Fruit fly (Drosophila melanogaster) whole organism, embryonic: Measurements from ENCODE around the gene CG42512.
A peak's percentile ranks its signal among the peaks of the same experiment; 100 is the strongest.

Experiments
- Abd-B ChIP-seq: fragments of 200-800 bp; sonication (Bioruptor generic); optimal IDR thresholded peaks from 2 replicates; lab custom pipeline; 2018; ENCODE audit warnings: missing biosample characterization, mild to moderate bottlenecking, missing genetic modification characterization, moderate library complexity
- Bteb2 ChIP-seq: fragments of 200-800 bp; sonication (Bioruptor generic); optimal IDR thresholded peaks from 2 replicates; lab custom pipeline; 2016; ENCODE audit warnings: missing biosample characterization, missing genetic modification characterization
- CG10431 ChIP-seq: fragments of 200-800 bp; sonication (Bioruptor generic); optimal IDR thresholded peaks from 3 replicates; lab custom pipeline; 2018; ENCODE audit warnings: missing biosample characterization, mild to moderate bottlenecking, missing genetic modification characterization
- CG10543 ChIP-seq: fragments of 200-800 bp; sonication (Bioruptor generic); optimal IDR thresholded peaks from 3 replicates; lab custom pipeline; 2017; ENCODE audit warnings: missing biosample characterization, mild to moderate bottlenecking, missing genetic modification characterization, moderate library complexity
- CG10654 ChIP-seq: fragments of 200-800 bp; sonication (Bioruptor generic); optimal IDR thresholded peaks from 2 replicates; lab custom pipeline; 2016; ENCODE audit warnings: missing biosample characterization, missing genetic modification characterization
- CG13624 ChIP-seq: fragments of 200-800 bp; sonication (Bioruptor generic); optimal IDR thresholded peaks from 2 replicates; lab custom pipeline; 2016; ENCODE audit warnings: missing biosample characterization, missing genetic modification characterization
- CG13894 ChIP-seq: fragments of 200-800 bp; sonication (Bioruptor generic); optimal IDR thresholded peaks from 3 replicates; lab custom pipeline; 2018; ENCODE audit warnings: missing biosample characterization, mild to moderate bottlenecking, missing genetic modification characterization, moderate library complexity
- CG1603 ChIP-seq: fragments of 200-800 bp; sonication (Bioruptor generic); optimal IDR thresholded peaks from 2 replicates; lab custom pipeline; 2019; ENCODE audit warnings: missing biosample characterization, mild to moderate bottlenecking, missing genetic modification characterization, moderate library complexity
- CG1647 ChIP-seq: fragments of 200-800 bp; sonication (Bioruptor generic); optimal IDR thresholded peaks from 3 replicates; lab custom pipeline; 2016; ENCODE audit warnings: missing biosample characterization, missing genetic modification characterization
- CG16779 ChIP-seq: fragments of 200-800 bp; sonication (Bioruptor generic); IDR thresholded peaks from 2 replicates; pipeline ENCODE4 v1.3.6; 2022; ENCODE audit warnings: missing biosample characterization, missing genetic modification characterization
- CG17359 ChIP-seq: fragments of 200-800 bp; sonication (Bioruptor generic); optimal IDR thresholded peaks from 3 replicates; lab custom pipeline; 2018; ENCODE audit warnings: missing biosample characterization, mild to moderate bottlenecking, missing genetic modification characterization, moderate library complexity
- CG17912 ChIP-seq: fragments of 200-800 bp; sonication (Bioruptor generic); optimal IDR thresholded peaks from 2 replicates; lab custom pipeline; 2018; ENCODE audit warnings: missing biosample characterization, mild to moderate bottlenecking, missing genetic modification characterization
- CG18262 ChIP-seq: fragments of 200-800 bp; optimal IDR thresholded peaks from 3 replicates; lab custom pipeline; 2019; ENCODE audit warnings: missing biosample characterization, mild to moderate bottlenecking, missing genetic modification characterization, moderate library complexity
- CG2199 ChIP-seq: fragments of 200-800 bp; sonication (Bioruptor generic); IDR thresholded peaks from 3 replicates; pipeline ENCODE4 v1.3.6; 2022; ENCODE audit warnings: missing biosample characterization, missing genetic modification characterization
- CG3065 ChIP-seq: fragments of 200-800 bp; sonication (Bioruptor generic); optimal IDR thresholded peaks from 2 replicates; lab custom pipeline; 2016; ENCODE audit warnings: missing biosample characterization, missing genetic modification characterization
- CG32772 ChIP-seq: fragments of 200-800 bp; sonication (Bioruptor generic); IDR thresholded peaks from 2 replicates; pipeline ENCODE4 v1.3.6; 2022; ENCODE audit warnings: missing biosample characterization, missing genetic modification characterization
- CG3995 ChIP-seq: fragments of 200-800 bp; sonication (Bioruptor generic); optimal IDR thresholded peaks from 3 replicates; lab custom pipeline; 2016; ENCODE audit warnings: missing biosample characterization, missing genetic modification characterization
- CG7271 ChIP-seq: fragments of 200-800 bp; sonication (Bioruptor generic); optimal IDR thresholded peaks from 2 replicates; lab custom pipeline; 2018; ENCODE audit warnings: missing biosample characterization, mild to moderate bottlenecking, missing genetic modification characterization, moderate library complexity
- CG9437 ChIP-seq: fragments of 200-800 bp; sonication (Bioruptor generic); optimal IDR thresholded peaks from 2 replicates; lab custom pipeline; 2018; ENCODE audit warnings: missing biosample characterization, mild to moderate bottlenecking, missing genetic modification characterization
- CG9932 ChIP-seq: fragments of 200-800 bp; sonication (Bioruptor generic); IDR thresholded peaks from 2 replicates; pipeline ENCODE4 v1.3.6; 2022; ENCODE audit warnings: missing biosample characterization, missing genetic modification characterization
- CrebB ChIP-seq: fragments of 200-800 bp; sonication (Bioruptor generic); optimal IDR thresholded peaks from 3 replicates; lab custom pipeline; 2018; ENCODE audit warnings: missing biosample characterization, mild to moderate bottlenecking, missing genetic modification characterization
- D19A ChIP-seq: fragments of 200-800 bp; optimal IDR thresholded peaks from 3 replicates; lab custom pipeline; 2019; ENCODE audit warnings: missing biosample characterization, mild to moderate bottlenecking, missing genetic modification characterization, moderate library complexity
- Dip2 ChIP-seq: fragments of 200-800 bp; sonication (Bioruptor generic); IDR thresholded peaks from 2 replicates; pipeline ENCODE4 v1.3.6; 2022; ENCODE audit warnings: missing biosample characterization, missing genetic modification characterization
- HmgZ ChIP-seq: fragments of 200-800 bp; sonication (Bioruptor generic); optimal IDR thresholded peaks from 2 replicates; lab custom pipeline; 2018; ENCODE audit warnings: missing biosample characterization, mild to moderate bottlenecking, missing genetic modification characterization
- Hr3 ChIP-seq: fragments of 200-800 bp; sonication (Bioruptor generic); optimal IDR thresholded peaks from 3 replicates; lab custom pipeline; 2016; ENCODE audit warnings: missing biosample characterization, missing genetic modification characterization
- Nf-YC ChIP-seq: fragments of 200-800 bp; optimal IDR thresholded peaks from 3 replicates; lab custom pipeline; 2019; ENCODE audit warnings: missing biosample characterization, mild to moderate bottlenecking, missing genetic modification characterization, moderate library complexity
- Trl ChIP-seq, 3 experiments: fragments of >200 bp in 2 of 3; fragments of 200-800 bp in 1 of 3; sonication (Bioruptor generic) in 1 of 3; optimal IDR thresholded peaks; 2 replicates in 1 of 3; 3 replicates in 2 of 3; lab custom pipeline; 2016 to 2017; ENCODE audit warnings: missing biosample characterization in 1 of 3, missing genetic modification characterization in 1 of 3
- Xbp1 ChIP-seq: fragments of 200-800 bp; sonication (Bioruptor generic); optimal IDR thresholded peaks from 3 replicates; lab custom pipeline; 2016; ENCODE audit warnings: missing biosample characterization, mild to moderate bottlenecking, missing genetic modification characterization
- ab ChIP-seq: fragments of 200-800 bp; sonication (Bioruptor generic); optimal IDR thresholded peaks from 2 replicates; lab custom pipeline; 2016; ENCODE audit warnings: missing biosample characterization, missing genetic modification characterization
- amos ChIP-seq: fragments of 200-800 bp; sonication (Bioruptor generic); IDR thresholded peaks from 2 replicates; pipeline ENCODE4 v1.3.6; 2022; ENCODE audit warnings: missing biosample characterization, missing genetic modification characterization; ENCODE audit not compliant: partially characterized antibody
- ap ChIP-seq: fragments of 200-800 bp; sonication (Bioruptor generic); IDR thresholded peaks from 2 replicates; pipeline ENCODE4 v1.3.6; 2022; ENCODE audit warnings: missing biosample characterization, missing genetic modification characterization
- bigmax ChIP-seq: fragments of 200-800 bp; sonication (Bioruptor generic); optimal IDR thresholded peaks from 2 replicates; lab custom pipeline; 2018; ENCODE audit warnings: missing biosample characterization, mild to moderate bottlenecking, missing genetic modification characterization
- br ChIP-seq: fragments of >200 bp; optimal IDR thresholded peaks from 2 replicates; lab custom pipeline; 2017
- cg ChIP-seq: fragments of 200-800 bp; sonication (Bioruptor generic); optimal IDR thresholded peaks from 3 replicates; lab custom pipeline; 2019; ENCODE audit warnings: missing biosample characterization, mild to moderate bottlenecking, missing genetic modification characterization, moderate library complexity
- croc ChIP-seq: fragments of 200-800 bp; sonication (Bioruptor generic); conservative IDR thresholded peaks from 3 replicates; pipeline ENCODE4 v1.3.6; 2022; ENCODE audit warnings: missing biosample characterization, missing genetic modification characterization
- dimm ChIP-seq: fragments of 200-800 bp; sonication (Bioruptor generic); IDR thresholded peaks from 2 replicates; pipeline ENCODE4 v1.3.6; 2022; ENCODE audit warnings: missing biosample characterization, missing genetic modification characterization
- ems ChIP-seq: fragments of 200-800 bp; sonication (Bioruptor generic); optimal IDR thresholded peaks from 3 replicates; lab custom pipeline; 2016; ENCODE audit warnings: missing biosample characterization, missing genetic modification characterization
- grau ChIP-seq: fragments of 200-800 bp; optimal IDR thresholded peaks from 3 replicates; lab custom pipeline; 2019; ENCODE audit warnings: missing biosample characterization, mild to moderate bottlenecking, missing genetic modification characterization, moderate library complexity
- gro ChIP-seq: fragments of 200-800 bp; sonication (Bioruptor generic); optimal IDR thresholded peaks from 2 replicates; lab custom pipeline; 2016; ENCODE audit warnings: missing biosample characterization, missing genetic modification characterization
- insv ChIP-seq, 2 experiments: fragments of 200-800 bp; sonication (Bioruptor generic); optimal IDR thresholded peaks; 3 replicates each; lab custom pipeline; 2016 to 2018; ENCODE audit warnings: missing biosample characterization in 2 of 2, missing genetic modification characterization in 2 of 2
- jigr1 ChIP-seq: fragments of 200-800 bp; sonication (Bioruptor generic); IDR thresholded peaks from 3 replicates; pipeline ENCODE4 v1.3.6; 2022; ENCODE audit warnings: missing biosample characterization, missing genetic modification characterization
- kni ChIP-seq: fragments of 200-800 bp; sonication (Bioruptor generic); optimal IDR thresholded peaks from 3 replicates; lab custom pipeline; 2017; ENCODE audit warnings: mild to moderate bottlenecking, missing biosample characterization, missing genetic modification reagents, missing genetic modification characterization
- oc ChIP-seq: fragments of 200-800 bp; sonication (Bioruptor generic); optimal IDR thresholded peaks from 2 replicates; lab custom pipeline; 2018; ENCODE audit warnings: missing biosample characterization, mild to moderate bottlenecking, missing genetic modification characterization, moderate library complexity
- pb ChIP-seq: fragments of 200-800 bp; sonication (Bioruptor generic); optimal IDR thresholded peaks from 3 replicates; lab custom pipeline; 2016; ENCODE audit warnings: missing biosample characterization, missing genetic modification characterization
- repo ChIP-seq: fragments of 200-800 bp; sonication (Bioruptor generic); optimal IDR thresholded peaks from 2 replicates; lab custom pipeline; 2016; ENCODE audit warnings: missing biosample characterization, missing genetic modification characterization
- so ChIP-seq: fragments of 200-800 bp; sonication (Bioruptor generic); IDR thresholded peaks from 3 replicates; pipeline ENCODE4 v1.3.6; 2022; ENCODE audit warnings: missing biosample characterization, missing genetic modification characterization
- tin ChIP-seq: fragments of 200-800 bp; sonication (Bioruptor generic); optimal IDR thresholded peaks from 3 replicates; lab custom pipeline; 2016; ENCODE audit warnings: missing biosample characterization, missing genetic modification characterization
- trem ChIP-seq: fragments of 200-800 bp; optimal IDR thresholded peaks from 3 replicates; lab custom pipeline; 2019; ENCODE audit warnings: missing biosample characterization, mild to moderate bottlenecking, missing genetic modification characterization, moderate library complexity

Gene CG42512

DNA sequence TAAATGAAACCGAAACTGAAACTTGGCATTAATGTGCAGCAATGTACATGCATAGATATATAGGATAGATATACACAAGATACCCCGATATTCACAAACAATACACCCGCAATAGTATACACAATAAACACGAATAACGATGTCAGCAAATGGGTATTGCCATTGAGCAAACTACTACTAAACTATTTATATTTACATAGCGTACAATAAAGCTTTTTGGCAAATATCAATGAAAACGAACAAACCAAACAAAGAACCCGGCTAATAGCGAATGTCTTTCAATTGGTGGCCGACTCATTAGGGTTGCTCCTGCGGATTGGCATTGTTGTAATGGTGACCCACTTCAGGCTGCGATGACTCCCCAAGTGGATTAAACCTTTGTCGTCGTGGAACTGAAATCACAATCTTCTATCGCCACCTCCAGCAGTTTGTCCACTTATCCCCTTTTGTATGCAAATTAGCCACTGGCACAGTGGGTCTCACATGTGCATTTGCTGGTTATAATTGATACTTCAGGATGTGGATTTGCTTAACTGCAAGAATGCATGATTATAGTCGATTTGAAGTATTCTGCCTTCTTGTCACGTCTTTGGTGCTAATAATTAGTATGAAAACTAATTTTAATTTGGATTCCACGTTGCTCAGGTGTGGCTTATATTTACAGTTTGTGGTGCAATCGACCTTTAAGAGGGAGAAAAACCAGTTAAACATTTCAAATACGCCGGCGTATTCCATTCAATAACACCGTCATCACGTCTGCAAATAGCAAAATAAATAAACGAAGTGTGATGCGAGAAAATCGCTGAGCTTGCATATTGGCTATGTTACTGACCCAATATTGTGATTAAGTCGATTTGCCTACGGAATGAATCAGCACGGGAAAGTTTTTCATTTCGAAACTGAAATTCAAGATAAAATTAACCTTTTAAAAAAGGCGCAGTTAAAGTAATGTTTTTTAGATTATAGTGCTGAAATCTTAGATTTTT is 805 bp upstream of the CG42512 start (continued):
- no peak for TF ChIP-seq bigmax (GFP tag; lab: Kevin White, UChicago)
- peak; percentile 21 for TF ChIP-seq Xbp1
- TF ChIP-seq CG2199 (GFP tag; lab: Robert Waterston, UW): 0 out of 3 replicates have a peak, but pooled peaks have one; percentile 48
- TF ChIP-seq repo (GFP tag; lab: Kevin White, UChicago): no peak
- TF ChIP-seq dimm (GFP tag; lab: Robert Waterston, UW): peak; percentile 56; the same call in 1 of the 2 replicates
- no peak for TF ChIP-seq CG3065 (GFP tag; lab: Kevin White, UChicago)
- TF ChIP-seq Bteb2 (GFP tag; lab: Kevin White, UChicago): no peak
- TF ChIP-seq Nf-YC: no peak
- no peak for TF ChIP-seq amos
- TF ChIP-seq Trl (optimal IDR thresholded peaks at IDR 0.05; lab: Kevin White, UChicago): no peak
- peak; percentile 81 for TF ChIP-seq Trl (GFP tag; optimal IDR thresholded peaks at IDR 0.05; lab: Kevin White, UChicago)
- peak; percentile 58 for TF ChIP-seq gro
- TF ChIP-seq croc (GFP tag; lab: Robert Waterston, UW): peak; percentile 36; the same call in 1 of the 3 replicates
- TF ChIP-seq ab (GFP tag; lab: Kevin White, UChicago): no peak
- TF ChIP-seq CG16779: no peak
- no peak for TF ChIP-seq CrebB (tag; lab: Kevin White, UChicago)
- no peak for TF ChIP-seq ems
- peak; percentile 41 for TF ChIP-seq CG1603 (tag; lab: Kevin White, UChicago)
- TF ChIP-seq Hr3 (GFP tag; lab: Kevin White, UChicago): peak; percentile 67
- no peak for TF ChIP-seq CG13894 (tag; lab: Kevin White, UChicago)
- TF ChIP-seq jigr1 (GFP tag; lab: Robert Waterston, UW): no peak
- no peak for TF ChIP-seq trem (tag; lab: Kevin White, UChicago)
- TF ChIP-seq CG9932 (GFP tag; lab: Robert Waterston, UW): peak; percentile 34; the same call in 1 of the 2 replicates
- no peak for TF ChIP-seq cg (GFP tag; lab: Kevin White, UChicago)
- TF ChIP-seq Abd-B: no peak
- no peak for TF ChIP-seq CG9437 (GFP tag; lab: Kevin White, UChicago)
- TF ChIP-seq CG1647 (GFP tag; lab: Kevin White, UChicago): no peak
- TF ChIP-seq HmgZ (tag; lab: Kevin White, UChicago): no peak
- no peak for TF ChIP-seq br (lab: Kevin White, UChicago)
- no peak for TF ChIP-seq CG7271 (tag; lab: Kevin White, UChicago)
- TF ChIP-seq tin (GFP tag; lab: Kevin White, UChicago): no peak
- TF ChIP-seq kni (GFP tag; lab: Kevin White, UChicago): no peak
- TF ChIP-seq CG18262 (tag; lab: Kevin White, UChicago): peak; percentile 34
- no peak for TF ChIP-seq D19A (tag; lab: Kevin White, UChicago)
- no peak for TF ChIP-seq Dip2 (GFP tag; lab: Robert Waterston, UW)
- TF ChIP-seq CG17912: no peak
- TF ChIP-seq pb (GFP tag; lab: Kevin White, UChicago): peak; percentile 75
- TF ChIP-seq CG10654 (GFP tag; lab: Kevin White, UChicago): no peak
- peak; percentile 69 for TF ChIP-seq ap (GFP tag; lab: Robert Waterston, UW)
- TF ChIP-seq grau (tag; lab: Kevin White, UChicago): peak; percentile 26
- no peak for TF ChIP-seq CG10431
- TF ChIP-seq CG32772: peak; percentile 42; the same call in 1 of the 2 replicates
- TF ChIP-seq oc: peak; percentile 57
- peak; percentile 49 for TF ChIP-seq CG13624 (GFP tag; lab: Kevin White, UChicago)
- TF ChIP-seq so (GFP tag; lab: Robert Waterston, UW): peak; percentile 92
- TF ChIP-seq CG17359: peak; percentile 9
- TF ChIP-seq CG10543 (GFP tag; lab: Kevin White, UChicago): peak; percentile 22
- TF ChIP-seq insv (GFP tag; optimal IDR thresholded peaks at IDR 0.05; lab: Kevin White, UChicago): no peak
- no peak for TF ChIP-seq CG3995
